Worm (Caenorhabditis elegans) whole organism, young adult: ENCODE results near the gene Y6E2A.5.

Experiments
- C06A6.2 ChIP-seq: fragments of 200-800 bp; sonication (Bioruptor generic); conservative IDR thresholded peaks from 2 replicates; pipeline ENCODE4 v1.3.6; 2022; ENCODE audit warnings: missing genetic modification characterization, missing compliant biosample characterization
- F10E7.11 ChIP-seq: sonication (generic microtip); optimal IDR thresholded peaks from 2 replicates; lab custom pipeline; 2017; ENCODE audit warnings: mild to moderate bottlenecking, missing genetic modification characterization, moderate library complexity, missing compliant biosample characterization
- madf-6 ChIP-seq: fragments of 200-800 bp; sonication (Bioruptor generic); IDR thresholded peaks from 2 replicates; pipeline ENCODE4 v1.3.6; 2022; ENCODE audit warnings: missing genetic modification reagents, missing genetic modification characterization, missing compliant biosample characterization
- pha-4 ChIP-seq: fragments of 150-350 bp; sonication (generic microtip); optimal IDR thresholded peaks from 2 replicates; lab custom pipeline; 2014; ENCODE audit warnings: missing biosample characterization, missing genetic modification reagents, missing genetic modification characterization
- snpc-3.4 ChIP-seq: sonication (generic microtip); optimal IDR thresholded peaks from 2 replicates; lab custom pipeline; 2017; ENCODE audit warnings: missing genetic modification characterization, mild to moderate bottlenecking, missing compliant biosample characterization, antibody characterized with exemption, moderate library complexity, missing genotype, missing genetic modification reagents
- tlf-1 ChIP-seq: fragments of 200-800 bp; sonication (Bioruptor generic); optimal IDR thresholded peaks from 2 replicates; lab custom pipeline; 2018; ENCODE audit warnings: mild to moderate bottlenecking, missing genetic modification characterization, missing compliant biosample characterization
- unc-62 ChIP-seq: fragments of 150-350 bp; optimal IDR thresholded peaks from 2 replicates; lab custom pipeline; 2014; ENCODE audit warnings: missing biosample characterization, missing genetic modification reagents, missing genetic modification characterization
- zfh-2 ChIP-seq: fragments of 200-800 bp; sonication (Bioruptor generic); conservative IDR thresholded peaks from 2 replicates; pipeline ENCODE4 v1.3.6; 2022; ENCODE audit warnings: missing genetic modification reagents, missing genetic modification characterization, missing compliant biosample characterization

ce11 chrV:15758449-15758848, 40.0 kb upstream of the Y6E2A.5 start, which contains the start of gene str-9:
- TF ChIP-seq snpc-3.4 (tag; lab: Kevin White, UChicago) (no peak), unc-62 (GFP tag; lab: Kevin White, UChicago) (no peak), zfh-2 (no peak), F10E7.11 (tag; lab: Kevin White, UChicago) (no peak), pha-4 (tag; lab: Kevin White, UChicago) (no peak), madf-6 (no peak), tlf-1 (GFP tag; lab: Kevin White, UChicago) (no peak), C06A6.2 (no peak)
